Fruit fly (Drosophila melanogaster): ENCODE results near the gene CG31301.

Gene CG31301

DNA sequence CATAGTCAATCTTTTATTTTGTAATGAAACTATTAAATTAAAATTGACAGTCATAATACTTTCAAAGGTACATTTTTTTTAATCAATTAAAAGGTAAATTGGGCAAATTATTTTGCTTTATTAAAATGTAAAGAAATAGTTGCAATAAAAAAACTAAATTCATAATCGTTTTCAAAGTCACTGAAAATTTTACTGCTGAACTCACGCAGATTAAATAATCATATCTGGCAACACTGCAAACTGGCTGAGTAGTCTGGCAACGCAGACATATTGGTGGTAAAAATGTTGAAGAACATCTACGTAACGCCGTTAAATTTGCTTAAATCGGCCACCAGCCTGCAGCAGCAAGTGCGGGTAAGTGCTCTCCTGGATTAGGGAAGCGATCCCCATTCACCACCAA lies 15.5 kb upstream of the CG31301 start, which contains the start of gene mRpL9 (continued):
- TF ChIP-seq CG7271 (tag; optimal IDR thresholded peaks at IDR 0.05): no peak
- TF ChIP-seq Asciz (GFP tag; optimal IDR thresholded peaks at IDR 0.05): no peak
- TF ChIP-seq Deaf1 (tag; optimal IDR thresholded peaks at IDR 0.05): no peak
- TF ChIP-seq CG12744 (GFP tag; optimal IDR thresholded peaks at IDR 0.05): peak; percentile 5
- no peak for TF ChIP-seq TFAM (GFP tag; optimal IDR thresholded peaks at IDR 0.05)
- TF ChIP-seq cad (GFP tag; optimal IDR thresholded peaks at IDR 0.05): no peak
- peak; percentile 58 for TF ChIP-seq YL-1 (GFP tag; optimal IDR thresholded peaks at IDR 0.05)
- no peak for TF ChIP-seq Dip2 (GFP tag; IDR thresholded peaks at IDR 0.05)
- peak in 1 of 2 experiments; percentile 7 for TF ChIP-seq bsh (GFP tag; optimal IDR thresholded peaks at IDR 0.05)
- no peak for TF ChIP-seq Atf6 (GFP tag; IDR thresholded peaks at IDR 0.05)
- TF ChIP-seq Myb (GFP tag; optimal IDR thresholded peaks at IDR 0.05): peak; percentile 77
- TF ChIP-seq wor (GFP tag; IDR thresholded peaks at IDR 0.05): no peak
- TF ChIP-seq CG4424 (GFP tag; optimal IDR thresholded peaks at IDR 0.05): no peak
- no peak for TF ChIP-seq ttk (GFP tag; IDR thresholded peaks at IDR 0.05)
- peak; percentile 26; the same call in 1 of the 2 replicates for TF ChIP-seq amos (GFP tag; IDR thresholded peaks at IDR 0.05; ENCODE audit: partially characterized antibody)
- TF ChIP-seq chif (GFP tag; optimal IDR thresholded peaks at IDR 0.05): no peak
- TF ChIP-seq CG17912 (GFP tag; optimal IDR thresholded peaks at IDR 0.05): no peak
- no peak for TF ChIP-seq fru (optimal IDR thresholded peaks at IDR 0.05)
- TF ChIP-seq luna (GFP tag; optimal IDR thresholded peaks at IDR 0.05): no peak
- no peak for TF ChIP-seq Ssrp (tag; optimal IDR thresholded peaks at IDR 0.05)
- no peak for TF ChIP-seq so (GFP tag; IDR thresholded peaks at IDR 0.05)
- TF ChIP-seq pan (optimal IDR thresholded peaks at IDR 0.05): no peak
- peak in 1 of 2 experiments; percentile 16 for TF ChIP-seq pan (GFP tag; optimal IDR thresholded peaks at IDR 0.05 in 1 of 2, IDR thresholded peaks at IDR 0.05 in 1 of 2)
- TF ChIP-seq Sox100B (GFP tag; optimal IDR thresholded peaks at IDR 0.05): no peak
- no peak for TF ChIP-seq CG11696 (GFP tag; IDR thresholded peaks at IDR 0.05)
- peak; percentile 39 for TF ChIP-seq CoRest (tag; optimal IDR thresholded peaks at IDR 0.05)
- TF ChIP-seq bbx (GFP tag; IDR thresholded peaks at IDR 0.05; ENCODE audit: partially characterized antibody): no peak; the same call in 1 of the 2 replicates
- TF ChIP-seq sens (GFP tag): peak; percentile 47
- TF ChIP-seq CG5953 (GFP tag; IDR thresholded peaks at IDR 0.05): no peak
- no peak for TF ChIP-seq kah (GFP tag; optimal IDR thresholded peaks at IDR 0.05)
- TF ChIP-seq CG31224 (GFP tag; IDR thresholded peaks at IDR 0.05): no peak
- TF ChIP-seq Oli (tag; optimal IDR thresholded peaks at IDR 0.05): no peak
- TF ChIP-seq vvl (GFP tag; IDR thresholded peaks at IDR 0.05): no peak; the same call in 1 of the 2 replicates
- TF ChIP-seq CG10431 (GFP tag; optimal IDR thresholded peaks at IDR 0.05): no peak
- TF ChIP-seq CG31441 (GFP tag; IDR thresholded peaks at IDR 0.05): peak; percentile 98
- no peak for TF ChIP-seq esg (GFP tag; conservative IDR thresholded peaks at IDR 0.05)
- TF ChIP-seq ro (GFP tag; IDR thresholded peaks at IDR 0.05): no peak
- TF ChIP-seq zfh1 (GFP tag; IDR thresholded peaks at IDR 0.05): no peak
- no peak for TF ChIP-seq CG4328 (GFP tag; optimal IDR thresholded peaks at IDR 0.05)
- TF ChIP-seq CG13296 (GFP tag; optimal IDR thresholded peaks at IDR 0.05): no peak
- no peak for TF ChIP-seq CG33557 (GFP tag; optimal IDR thresholded peaks at IDR 0.05)
- peak; percentile 63 for TF ChIP-seq slbo (GFP tag; IDR thresholded peaks at IDR 0.05)
- peak; percentile 34 for TF ChIP-seq sug (tag; optimal IDR thresholded peaks at IDR 0.05)
- no peak for TF ChIP-seq Mes4 (GFP tag; optimal IDR thresholded peaks at IDR 0.05)
- no peak for TF ChIP-seq dimm (GFP tag; IDR thresholded peaks at IDR 0.05)
- no peak for TF ChIP-seq ab (GFP tag; optimal IDR thresholded peaks at IDR 0.05)
- peak; percentile 43 for TF ChIP-seq CG30403 (GFP tag; optimal IDR thresholded peaks at IDR 0.05)
- TF ChIP-seq Pdp1 (GFP tag; optimal IDR thresholded peaks at IDR 0.05): peak in 1 of 2 experiments; percentile 93
- no peak for TF ChIP-seq wdn (GFP tag; IDR thresholded peaks at IDR 0.05)
- no peak for TF ChIP-seq CG12071 (GFP tag; optimal IDR thresholded peaks at IDR 0.05)
- no peak for TF ChIP-seq CG11695 (GFP tag; IDR thresholded peaks at IDR 0.05)
- TF ChIP-seq pros (GFP tag; optimal IDR thresholded peaks at IDR 0.05): no peak
- TF ChIP-seq mld (GFP tag; IDR thresholded peaks at IDR 0.05; ENCODE audit: partially characterized antibody): no peak
